Fruit fly (Drosophila melanogaster) whole organism, prepupa: Measurements from ENCODE around the gene CG17378.

Experiments
- Blimp-1 ChIP-seq: fragments of 200-800 bp; sonication (Bioruptor generic); optimal IDR thresholded peaks from 3 replicates; lab custom pipeline; 2017; ENCODE audit warnings: missing biosample characterization, missing genetic modification characterization, mild to moderate bottlenecking, moderate library complexity, missing genetic modification reagents
- CG10631 ChIP-seq: fragments of 200-800 bp; sonication (Bioruptor generic); optimal IDR thresholded peaks from 2 replicates; lab custom pipeline; 2016; ENCODE audit warnings: missing biosample characterization, missing genetic modification characterization
- CG10669 ChIP-seq: fragments of 200-800 bp; sonication (Bioruptor generic); optimal IDR thresholded peaks from 3 replicates; lab custom pipeline; 2018; ENCODE audit warnings: missing biosample characterization, mild to moderate bottlenecking, missing genetic modification characterization, moderate library complexity
- CG11294 ChIP-seq: fragments of 200-800 bp; sonication (Bioruptor generic); IDR thresholded peaks from 2 replicates; pipeline ENCODE4 v1.3.6; 2022; ENCODE audit warnings: missing biosample characterization, missing genetic modification characterization
- CG11902 ChIP-seq: fragments of 200-800 bp; sonication (Bioruptor generic); optimal IDR thresholded peaks from 3 replicates; lab custom pipeline; 2016; ENCODE audit warnings: missing biosample characterization, missing genetic modification characterization
- CG16779 ChIP-seq: fragments of 200-800 bp; sonication (Bioruptor generic); optimal IDR thresholded peaks from 3 replicates; lab custom pipeline; 2017; ENCODE audit warnings: missing biosample characterization, mild to moderate bottlenecking, missing genetic modification characterization
- CG3032 ChIP-seq: fragments of 200-800 bp; optimal IDR thresholded peaks from 2 replicates; lab custom pipeline; 2019; ENCODE audit warnings: missing biosample characterization, mild to moderate bottlenecking, missing genetic modification characterization, moderate library complexity
- CG31627 ChIP-seq: fragments of 200-800 bp; sonication (Bioruptor generic); optimal IDR thresholded peaks from 3 replicates; lab custom pipeline; 2016; ENCODE audit warnings: missing biosample characterization, missing genetic modification characterization
- CG3919 ChIP-seq: fragments of 200-800 bp; sonication (Bioruptor generic); optimal IDR thresholded peaks from 3 replicates; lab custom pipeline; 2016; ENCODE audit warnings: missing biosample characterization, missing genetic modification characterization
- CG4318 ChIP-seq: fragments of 200-800 bp; sonication (Bioruptor generic); optimal IDR thresholded peaks from 3 replicates; lab custom pipeline; 2017; ENCODE audit warnings: missing biosample characterization, mild to moderate bottlenecking, missing genetic modification characterization
- CG6163 ChIP-seq: fragments of 200-800 bp; sonication (Bioruptor generic); IDR thresholded peaks from 3 replicates; pipeline ENCODE4 v1.3.6; 2022; ENCODE audit warnings: missing biosample characterization, missing genetic modification characterization
- CG6808 ChIP-seq: fragments of 200-800 bp; sonication (Bioruptor generic); optimal IDR thresholded peaks from 3 replicates; lab custom pipeline; 2017; ENCODE audit warnings: missing biosample characterization, missing genetic modification characterization, mild to moderate bottlenecking, moderate library complexity, missing genetic modification reagents
- CG6854 ChIP-seq: fragments of 200-800 bp; sonication (Bioruptor generic); optimal IDR thresholded peaks from 2 replicates; lab custom pipeline; 2017; ENCODE audit warnings: missing biosample characterization, mild to moderate bottlenecking, missing genetic modification characterization
- CG7368 ChIP-seq: fragments of 200-800 bp; sonication (Bioruptor generic); optimal IDR thresholded peaks from 3 replicates; lab custom pipeline; 2016; ENCODE audit warnings: missing biosample characterization, missing genetic modification characterization
- CG8319 ChIP-seq: fragments of 200-800 bp; sonication (Bioruptor generic); optimal IDR thresholded peaks from 3 replicates; lab custom pipeline; 2016; ENCODE audit warnings: missing biosample characterization, missing genetic modification characterization
- CG8632 ChIP-seq: fragments of 200-800 bp; sonication (Bioruptor generic); optimal IDR thresholded peaks from 3 replicates; lab custom pipeline; 2016; ENCODE audit warnings: missing biosample characterization, missing genetic modification characterization
- Eip78C ChIP-seq: fragments of 200-800 bp; sonication (Bioruptor generic); peaks from one replicate; lab custom pipeline; 2016; ENCODE audit warnings: missing biosample characterization, missing genetic modification characterization
- Eip93F ChIP-seq: fragments of 200-800 bp; sonication (Bioruptor generic); optimal IDR thresholded peaks from 2 replicates; lab custom pipeline; 2016; ENCODE audit warnings: missing biosample characterization, mild to moderate bottlenecking, missing genetic modification characterization
- Ets21C ChIP-seq: fragments of 200-800 bp; sonication (Bioruptor generic); optimal IDR thresholded peaks from 3 replicates; lab custom pipeline; 2016; ENCODE audit warnings: missing biosample characterization, missing genetic modification characterization
- Ets96B ChIP-seq: fragments of 200-800 bp; optimal IDR thresholded peaks from 2 replicates; lab custom pipeline; 2019; ENCODE audit warnings: missing biosample characterization, mild to moderate bottlenecking, missing genetic modification characterization, moderate library complexity
- Gug ChIP-seq: fragments of 200-800 bp; sonication (Bioruptor generic); IDR thresholded peaks from 2 replicates; pipeline ENCODE4 v1.3.6; 2022; ENCODE audit warnings: missing biosample characterization, missing genetic modification characterization
- Hr38 ChIP-seq: sonication (Bioruptor generic); optimal IDR thresholded peaks from 2 replicates; lab custom pipeline; 2016; ENCODE audit warnings: missing biosample characterization, missing genetic modification characterization
- Hr4 ChIP-seq: fragments of 200-800 bp; sonication (Bioruptor generic); optimal IDR thresholded peaks from 3 replicates; lab custom pipeline; 2016; ENCODE audit warnings: missing biosample characterization, missing genetic modification characterization
- Met ChIP-seq: fragments of 200-800 bp; sonication (Bioruptor generic); optimal IDR thresholded peaks from 3 replicates; lab custom pipeline; 2016; ENCODE audit warnings: missing biosample characterization, missing genetic modification characterization
- achi ChIP-seq: fragments of 200-800 bp; sonication (Bioruptor generic); optimal IDR thresholded peaks from 3 replicates; lab custom pipeline; 2016; ENCODE audit warnings: missing biosample characterization, missing genetic modification characterization
- acj6 ChIP-seq: fragments of 200-800 bp; sonication (Bioruptor generic); optimal IDR thresholded peaks from 3 replicates; lab custom pipeline; 2016; ENCODE audit warnings: missing biosample characterization, missing genetic modification characterization
- cyc ChIP-seq: fragments of 200-800 bp; sonication (Bioruptor generic); optimal IDR thresholded peaks from 3 replicates; lab custom pipeline; 2016; ENCODE audit warnings: missing biosample characterization, missing genetic modification characterization
- dac ChIP-seq: fragments of 200-800 bp; sonication (Bioruptor generic); optimal IDR thresholded peaks from 2 replicates; lab custom pipeline; 2017; ENCODE audit warnings: missing biosample characterization, mild to moderate bottlenecking, missing genetic modification characterization
- eg ChIP-seq: fragments of 200-800 bp; sonication (Bioruptor generic); IDR thresholded peaks from 3 replicates; pipeline ENCODE4 v1.3.6; 2022; ENCODE audit warnings: missing biosample characterization, missing genetic modification characterization
- esn ChIP-seq: fragments of 200-800 bp; sonication (Bioruptor generic); optimal IDR thresholded peaks from 2 replicates; lab custom pipeline; 2016; ENCODE audit warnings: missing biosample characterization, mild to moderate bottlenecking, missing genetic modification characterization, moderate library complexity
- fd59A ChIP-seq: fragments of 200-800 bp; sonication (Bioruptor generic); optimal IDR thresholded peaks from 2 replicates; lab custom pipeline; 2017; ENCODE audit warnings: missing biosample characterization, mild to moderate bottlenecking, missing genetic modification characterization, missing genetic modification reagents
- lz ChIP-seq: fragments of 200-800 bp; sonication (Bioruptor generic); optimal IDR thresholded peaks from 3 replicates; lab custom pipeline; 2016; ENCODE audit warnings: missing biosample characterization, missing genetic modification characterization
- net ChIP-seq: fragments of 200-800 bp; sonication (Bioruptor generic); optimal IDR thresholded peaks from 3 replicates; lab custom pipeline; 2016; ENCODE audit warnings: missing biosample characterization, missing genetic modification characterization
- spab ChIP-seq: fragments of 200-800 bp; sonication (Bioruptor generic); optimal IDR thresholded peaks from 2 replicates; lab custom pipeline; 2017; ENCODE audit warnings: missing biosample characterization, mild to moderate bottlenecking, missing genetic modification characterization, missing genetic modification reagents
- ss ChIP-seq, 2 experiments: fragments of 200-800 bp; sonication (Bioruptor generic); optimal IDR thresholded peaks; 2 replicates in 1 of 2; 3 replicates in 1 of 2; lab custom pipeline; 2017 to 2018; ENCODE audit warnings: mild to moderate bottlenecking in 2 of 2, missing biosample characterization in 2 of 2, missing genetic modification characterization in 2 of 2, moderate library complexity in 1 of 2
- vri ChIP-seq: fragments of 200-800 bp; sonication (Bioruptor generic); optimal IDR thresholded peaks from 3 replicates; lab custom pipeline; 2016; ENCODE audit warnings: missing biosample characterization, mild to moderate bottlenecking, missing genetic modification characterization

CG17378 gene

DNA sequence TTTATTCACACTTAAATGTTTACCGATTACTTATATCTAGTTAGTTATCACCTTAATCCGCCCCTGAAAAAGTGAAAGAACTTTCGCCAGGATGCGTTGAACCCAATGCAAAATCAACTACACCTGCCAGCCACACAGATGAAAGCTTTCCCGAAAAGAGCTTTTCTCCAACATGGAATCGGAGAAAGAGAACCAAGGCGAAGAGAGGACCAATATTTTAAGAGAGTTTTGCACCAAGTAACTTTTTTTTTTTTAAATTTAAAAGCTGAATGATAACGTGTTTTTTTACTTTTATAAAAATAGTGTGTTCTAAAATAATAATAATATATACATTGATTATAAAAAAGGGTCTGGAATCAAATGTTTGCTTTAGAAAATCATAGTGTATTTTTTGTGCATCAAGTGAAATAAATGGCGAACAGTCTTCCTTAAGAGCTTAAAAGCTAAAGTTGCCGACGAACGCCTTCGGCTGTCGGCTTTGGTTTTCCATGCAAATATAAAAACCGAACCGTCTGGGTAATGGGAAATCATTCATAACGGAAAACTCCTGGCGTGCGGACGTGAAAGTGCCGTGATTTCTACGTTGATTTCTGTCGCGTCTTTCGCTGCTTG, 31.8 kb upstream of the CG17378 start, which contains the start of gene meng:
Gene meng (plus strand): TSS at position 523 of the 612 bp plus-strand sequence.
- TF ChIP-seq CG6163 (GFP tag; lab: Robert Waterston, UW) (no peak), eg (GFP tag; lab: Robert Waterston, UW) (0 out of 3 replicates have a peak, but pooled peaks have one; percentile 1), Hr38 (GFP tag; lab: Kevin White, UChicago) (no peak), Eip78C (peak; percentile 17), CG4318 (no peak), CG6854 (GFP tag; lab: Kevin White, UChicago) (no peak), cyc (no peak), CG10669 (GFP tag; lab: Kevin White, UChicago) (no peak), CG7368 (GFP tag; lab: Kevin White, UChicago) (no peak)

DNA sequence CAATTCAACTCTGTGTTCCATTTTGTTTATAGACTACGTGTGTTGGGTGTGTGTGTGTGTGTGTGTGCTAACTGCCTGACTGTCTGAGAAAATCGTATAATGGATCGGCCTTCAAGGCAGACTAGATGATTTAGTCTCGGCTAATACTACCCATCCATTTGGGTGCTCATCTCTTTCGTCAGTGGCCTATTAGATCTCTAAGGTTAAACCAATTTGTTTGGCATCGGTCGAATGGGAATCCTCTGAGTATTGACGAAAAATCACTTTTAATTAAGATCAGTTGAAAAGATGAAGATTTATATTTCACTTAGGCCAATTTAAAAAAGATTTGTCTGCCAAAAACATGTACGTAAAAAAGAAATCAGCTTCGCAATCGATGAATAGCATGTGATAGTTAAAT, 28.3 kb upstream of the CG17378 start, which contains the start of gene CG31910:
Gene CG31910 (minus strand): TSS at position 101 of the 400 bp plus-strand sequence.
- TF ChIP-seq CG6808 (GFP tag; lab: Kevin White, UChicago) = no peak
- TF ChIP-seq Eip93F = no peak
- no peak for TF ChIP-seq Met
- TF ChIP-seq Hr38 (GFP tag; lab: Kevin White, UChicago) = no peak
- TF ChIP-seq CG6163 (GFP tag; lab: Robert Waterston, UW) = no peak
- TF ChIP-seq CG8632 (GFP tag; lab: Kevin White, UChicago) = no peak
- TF ChIP-seq CG7368 (GFP tag; lab: Kevin White, UChicago) = no peak
- TF ChIP-seq CG4318 = no peak
- no peak for TF ChIP-seq vri (GFP tag; lab: Kevin White, UChicago)
- TF ChIP-seq achi (GFP tag; lab: Kevin White, UChicago) = no peak
- TF ChIP-seq CG10631 (GFP tag; lab: Kevin White, UChicago) = no peak
- no peak for TF ChIP-seq CG11902 (GFP tag; lab: Kevin White, UChicago)
- no peak for TF ChIP-seq CG31627 (GFP tag; lab: Kevin White, UChicago)
- TF ChIP-seq CG6854 (GFP tag; lab: Kevin White, UChicago) = no peak
- no peak for TF ChIP-seq Ets21C (GFP tag; lab: Kevin White, UChicago)
- TF ChIP-seq lz = no peak

DNA sequence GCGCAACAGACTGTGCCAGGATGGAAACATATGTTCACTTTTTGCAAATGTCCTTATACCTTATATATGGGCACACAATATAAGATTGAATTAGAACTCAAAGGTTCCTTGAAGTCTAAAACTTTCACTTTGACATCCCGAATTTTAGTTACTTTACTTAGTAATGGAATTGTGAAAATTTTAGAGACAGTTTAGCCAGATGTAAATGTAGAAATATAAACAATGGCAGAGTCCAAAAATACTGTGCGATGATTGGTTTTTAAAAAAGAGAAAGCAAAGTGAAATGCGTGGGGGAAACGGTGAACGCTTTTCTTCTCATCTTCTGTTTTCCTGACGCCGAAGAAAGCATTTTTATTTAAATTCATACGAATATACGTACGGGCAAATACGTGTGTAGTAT, 26.0 kb upstream of the CG17378 start, which contains the start of gene CG44271:
Gene CG44271 (minus strand): TSS at position 101 of the 400 bp plus-strand sequence.
- TF ChIP-seq acj6 (GFP tag; lab: Kevin White, UChicago) = no peak
- no peak for TF ChIP-seq CG6163 (GFP tag; lab: Robert Waterston, UW)
- TF ChIP-seq spab (GFP tag; lab: Kevin White, UChicago) = no peak
- TF ChIP-seq dac = no peak
- TF ChIP-seq ss (GFP tag; optimal IDR thresholded peaks at IDR 0.05; lab: Kevin White, UChicago) = no peak
- no peak for TF ChIP-seq net (GFP tag; lab: Kevin White, UChicago)

- TF ChIP-seq Gug (GFP tag; lab: Robert Waterston, UW) (no peak), CG6854 (GFP tag; lab: Kevin White, UChicago) (no peak)
Observed at dm6 chr2L:6751037-6751436, 22.8 kb upstream of the CG17378 start.

DNA sequence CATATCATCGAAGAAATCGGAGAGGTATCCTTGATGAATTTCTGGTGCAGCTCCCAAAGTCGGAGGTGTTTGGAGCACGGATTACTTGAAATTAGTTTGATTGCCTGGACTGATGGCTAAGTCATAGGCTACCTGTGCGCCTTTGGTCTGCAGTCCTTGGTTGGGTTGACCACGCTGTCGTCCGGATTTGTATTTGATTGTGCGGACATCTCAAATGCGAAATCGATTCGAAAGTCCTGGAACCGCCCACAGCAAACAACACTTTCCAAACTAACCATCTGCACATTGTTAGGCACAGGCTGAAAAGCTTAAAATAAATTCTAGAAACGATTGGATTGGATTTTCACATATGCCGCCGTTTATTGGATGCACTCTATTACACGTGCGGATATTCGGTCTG, 14.3 kb upstream of the CG17378 start, which contains the start of gene CG11322:
Gene CG11322 (minus strand): TSS at position 101 of the 400 bp plus-strand sequence.
- TF ChIP-seq CG31627 (GFP tag; lab: Kevin White, UChicago) (no peak), esn (no peak), CG11294 (GFP tag; lab: Robert Waterston, UW) (no peak), CG3919 (GFP tag; lab: Kevin White, UChicago) (no peak), Blimp-1 (GFP tag; lab: Kevin White, UChicago) (no peak), CG16779 (no peak), CG11902 (GFP tag; lab: Kevin White, UChicago) (no peak), Hr4 (GFP tag; lab: Kevin White, UChicago) (no peak), Ets96B (tag; lab: Kevin White, UChicago) (no peak), CG10631 (GFP tag; lab: Kevin White, UChicago) (no peak), CG7368 (GFP tag; lab: Kevin White, UChicago) (no peak), fd59A (GFP tag; lab: Kevin White, UChicago) (no peak), achi (GFP tag; lab: Kevin White, UChicago) (no peak), CG3032 (tag; lab: Kevin White, UChicago) (no peak), CG8319 (GFP tag; lab: Kevin White, UChicago) (no peak), Met (no peak)
- TF ChIP-seq, all 60 proteins: peak for 0
